Fruit fly (Drosophila melanogaster) Kc167 (cell line): ENCODE measurements around the gene Kif3C.

Experiments
- Sin3A ChIP-seq: fragments of >200 bp; optimal IDR thresholded peaks from 2 replicates; lab custom pipeline; 2018; ENCODE audit warnings: missing external identifiers
- h ChIP-seq: fragments of >200 bp; optimal IDR thresholded peaks from 3 replicates; lab custom pipeline; 2018; ENCODE audit warnings: missing external identifiers
- ttk ChIP-seq: sonication (Bioruptor generic); optimal IDR thresholded peaks from 2 replicates; lab custom pipeline; 2017; ENCODE audit warnings: missing external identifiers

dm6 chr4:1126290-1126689 is 21.0 kb upstream of the Kif3C start, which contains the start of gene CG11155:
- TF ChIP-seq h (lab: Kevin White, UChicago) (no peak), Sin3A (lab: Kevin White, UChicago) (no peak), ttk (lab: Kevin White, UChicago) (no peak)
